Worm (Caenorhabditis elegans) whole organism, early embryonic: ENCODE measurements around the gene ent-3.

Experiments used
- B0310.2 ChIP-seq: sonication (generic microtip); optimal IDR thresholded peaks from 2 replicates; lab custom pipeline; 2016; ENCODE audit warnings: mild to moderate bottlenecking, missing genetic modification characterization, missing compliant biosample characterization
- F13C5.2 ChIP-seq: sonication (generic microtip); optimal IDR thresholded peaks from 2 replicates; lab custom pipeline; 2017; ENCODE audit warnings: mild to moderate bottlenecking, missing genetic modification characterization, inconsistent platforms, missing compliant biosample characterization
- ama-1 ChIP-seq: fragments of 150-350 bp; optimal IDR thresholded peaks from 2 replicates; lab custom pipeline; 2014
- ceh-13 ChIP-seq: fragments of 200-800 bp; sonication (Bioruptor generic); optimal IDR thresholded peaks from 2 replicates; lab custom pipeline; 2018; ENCODE audit warnings: mild to moderate bottlenecking, missing genetic modification characterization, missing compliant biosample characterization
- flt-1 ChIP-seq: fragments of 200-800 bp; sonication (Bioruptor generic); IDR thresholded peaks from 2 replicates; pipeline ENCODE4 v1.3.6; 2022; ENCODE audit warnings: missing genetic modification characterization, missing compliant biosample characterization
- hmbx-1 ChIP-seq: sonication (generic microtip); optimal IDR thresholded peaks from 2 replicates; lab custom pipeline; 2016; ENCODE audit warnings: mild to moderate bottlenecking, missing genetic modification characterization, missing compliant biosample characterization
- pes-1 ChIP-seq: fragments of 200-800 bp; sonication (Bioruptor generic); IDR thresholded peaks from 2 replicates; pipeline ENCODE4 v1.3.6; 2022; ENCODE audit warnings: missing genetic modification reagents, missing genetic modification characterization, missing compliant biosample characterization
- scrt-1 ChIP-seq: fragments of 200-800 bp; sonication (Bioruptor generic); IDR thresholded peaks from 2 replicates; pipeline ENCODE4 v1.3.6; 2022; ENCODE audit warnings: missing genetic modification characterization, missing compliant biosample characterization
- sea-1 ChIP-seq: fragments of 200-800 bp; sonication (Bioruptor generic); conservative IDR thresholded peaks from 2 replicates; pipeline ENCODE4 v1.3.6; 2022; ENCODE audit warnings: missing genetic modification characterization, missing compliant biosample characterization
- tbx-11 ChIP-seq: fragments of 200-800 bp; sonication (Bioruptor generic); IDR thresholded peaks from 2 replicates; pipeline ENCODE4 v1.3.6; 2022; ENCODE audit warnings: missing genetic modification characterization, missing compliant biosample characterization
- tbx-37 ChIP-seq: fragments of 200-800 bp; sonication (Bioruptor generic); conservative IDR thresholded peaks from 2 replicates; pipeline ENCODE4 v1.3.6; 2022; ENCODE audit warnings: missing genetic modification reagents, missing genetic modification characterization, missing compliant biosample characterization

- TF ChIP-seq tbx-37 (GFP tag; lab: Robert Waterston, UW) (no peak), ama-1 (lab: Kevin White, UChicago) (no peak), hmbx-1 (tag; lab: Kevin White, UChicago) (no peak), ceh-13 (GFP tag; lab: Kevin White, UChicago) (no peak), scrt-1 (GFP tag; lab: Robert Waterston, UW) (no peak), B0310.2 (tag; lab: Kevin White, UChicago) (no peak), tbx-11 (GFP tag; lab: Robert Waterston, UW) (no peak), F13C5.2 (tag; lab: Kevin White, UChicago) (no peak), pes-1 (GFP tag; lab: Robert Waterston, UW) (no peak), flt-1 (no peak), sea-1 (GFP tag; lab: Robert Waterston, UW) (no peak)
These were observed 12.8 kb upstream of the ent-3 start, which contains the start of gene K02E11.6 for ce11 chrV:14248654-14249053.
